Worm (Caenorhabditis elegans): ENCODE measurements around the gene yap-1.

DNA sequence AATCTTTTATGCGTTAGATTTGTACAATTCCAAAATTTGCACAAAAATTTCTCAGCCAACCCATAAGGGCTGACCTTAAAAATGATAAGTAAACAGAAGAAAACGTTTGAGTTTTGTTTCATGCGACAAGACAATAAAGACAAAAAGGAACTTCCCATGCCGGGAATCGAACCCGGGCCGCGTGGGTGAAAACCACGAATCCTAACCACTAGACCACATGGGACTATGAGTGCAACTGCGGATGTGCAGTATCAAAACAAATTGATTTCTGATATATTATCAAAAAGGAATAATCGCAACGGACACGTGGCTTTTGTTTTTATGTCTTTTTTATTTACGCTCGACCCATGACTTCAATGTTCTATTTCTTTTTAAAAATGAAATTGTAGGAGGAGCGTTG is 24.9 kb upstream of the yap-1 start:
- TF ChIP-seq ama-1 (optimal IDR thresholded peaks at IDR 0.05) (no peak), ceh-13 (GFP tag; optimal IDR thresholded peaks at IDR 0.05) (no peak), hmbx-1 (tag; optimal IDR thresholded peaks at IDR 0.05) (no peak), aly-1 (tag; optimal IDR thresholded peaks at IDR 0.05) (no peak)
